Fruit fly (Drosophila melanogaster): ENCODE measurements around the gene CG17839.

DNA sequence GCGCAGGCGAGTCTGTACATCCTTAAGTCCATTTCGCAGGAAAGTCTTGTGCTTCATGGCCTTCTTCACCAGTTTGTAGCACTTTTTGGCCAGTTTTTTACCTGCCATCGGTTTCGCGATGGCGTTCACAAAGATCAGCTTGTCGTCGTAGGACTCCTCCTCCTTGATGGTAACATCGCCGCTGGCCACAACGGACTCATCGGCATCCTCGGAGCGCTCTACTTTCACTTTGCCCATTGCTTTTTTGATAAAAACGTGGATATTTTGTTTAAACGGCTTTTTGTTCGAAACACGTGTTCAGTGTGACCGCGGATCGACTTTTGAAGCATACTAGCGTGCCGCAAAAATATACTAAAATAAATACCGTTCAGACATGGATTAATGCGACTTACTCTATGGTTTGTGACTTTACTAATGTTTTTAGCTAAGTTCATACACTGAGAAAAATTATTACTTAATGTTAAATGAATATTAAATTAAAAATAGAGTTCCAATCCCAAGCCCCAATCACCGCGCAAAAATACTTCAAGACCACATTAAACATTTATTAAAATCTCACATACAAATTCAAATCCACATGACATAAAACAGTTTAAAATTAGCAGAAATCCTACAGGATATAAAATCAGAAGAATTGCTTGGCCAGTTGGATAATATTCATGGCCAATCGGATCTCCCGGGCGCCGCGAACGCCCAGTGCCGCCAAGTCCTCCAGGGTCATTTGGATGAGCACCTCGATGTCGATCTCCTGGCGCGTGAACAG, 2.9 kb upstream of the CG17839 start, which contains the start of gene NHP2:
- TF ChIP-seq pad (GFP tag; optimal IDR thresholded peaks at IDR 0.05) (peak; percentile 4), kay (GFP tag; ENCODE audit: borderline replicate concordance) (no peak), Hr96 (GFP tag; optimal IDR thresholded peaks at IDR 0.05) (peak; percentile 27), ovo (GFP tag; optimal IDR thresholded peaks at IDR 0.05) (no peak)

Data from whole organism, adult.